Worm (Caenorhabditis elegans): ENCODE results near the gene gst-36.

gst-36 gene

DNA sequence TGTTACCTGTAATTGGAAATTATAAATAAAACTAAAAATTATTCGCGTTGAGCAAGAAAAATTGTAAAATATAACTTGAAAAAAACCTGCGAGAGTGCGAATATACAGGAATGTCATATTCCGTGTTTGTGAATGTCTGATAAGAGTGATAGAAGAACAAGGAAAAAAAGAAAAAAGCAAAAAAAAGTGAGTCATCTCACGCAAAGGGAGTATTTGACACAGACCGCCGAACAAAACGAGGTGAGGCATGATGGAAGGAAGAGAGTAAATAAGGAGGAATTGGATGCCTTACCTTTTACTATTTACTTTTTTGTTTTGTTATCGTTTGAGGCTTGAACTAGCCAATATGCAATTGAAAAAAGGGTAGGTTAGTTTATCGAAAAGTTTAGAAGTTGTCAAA lies 29.6 kb upstream of the gst-36 start, which contains the start of gene F21G4.1 (continued):
- TF ChIP-seq ctbp-1 (GFP tag; IDR thresholded peaks at IDR 0.05), result no peak

DNA sequence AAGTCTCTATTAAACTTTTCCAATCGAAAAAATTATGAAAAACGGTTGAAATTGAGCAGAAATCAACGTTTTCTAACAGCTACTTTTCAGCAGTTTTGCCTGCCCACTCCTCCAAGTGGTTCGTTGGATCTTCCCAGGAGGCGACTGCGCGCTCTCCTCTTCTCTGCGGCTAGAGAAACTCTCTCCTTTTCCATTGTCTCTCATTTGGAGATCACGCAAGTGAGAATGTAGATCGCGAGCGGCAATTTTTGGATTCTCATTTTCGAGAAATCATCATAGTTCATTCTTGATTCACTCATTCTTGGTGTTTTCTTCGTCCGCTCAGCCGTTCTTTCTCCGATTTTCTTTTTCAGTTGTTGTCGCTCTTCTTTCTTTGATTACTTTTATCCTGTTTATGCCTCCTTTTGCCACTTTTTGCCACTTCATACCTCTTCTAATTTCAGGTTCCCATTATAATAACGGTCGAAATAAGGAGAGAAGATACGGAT lies 21.1 kb upstream of the gst-36 start, which contains the start of gene mrp-4:
Gene mrp-4, plus strand, starts transcription at position 438 of the 488 bp plus-strand sequence.
- TF ChIP-seq unc-62 (GFP tag; optimal IDR thresholded peaks at IDR 0.05 in 1 of 2), result peak in 1 of 2 experiments; percentile 33
- no peak for TF ChIP-seq unc-62 (tag; optimal IDR thresholded peaks at IDR 0.05)
- TF ChIP-seq set-16 (GFP tag; IDR thresholded peaks at IDR 0.05), result no peak

DNA sequence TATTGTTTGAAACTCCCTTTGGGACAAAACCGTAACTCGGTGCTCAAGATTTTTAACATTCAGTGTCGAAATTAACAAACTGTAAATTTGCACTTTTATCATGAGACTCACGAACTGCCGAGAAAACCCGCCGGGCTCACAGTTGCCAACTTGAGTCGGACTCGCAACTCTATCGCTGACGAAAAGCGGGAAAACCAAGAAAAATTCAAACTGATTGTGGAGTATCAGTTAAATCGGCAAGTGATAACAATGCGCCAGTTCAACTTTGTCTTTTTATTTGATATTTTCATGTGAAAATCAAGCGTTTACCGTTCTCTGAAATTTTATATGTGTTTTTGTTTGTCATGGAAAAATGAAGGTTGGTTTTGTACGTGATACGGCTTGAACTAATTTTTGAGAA lies 19.8 kb upstream of the gst-36 start:
- TF ChIP-seq daf-16 (GFP tag; optimal IDR thresholded peaks at IDR 0.05), result no peak
- peak; percentile 76 for TF ChIP-seq daf-16 (tag; optimal IDR thresholded peaks at IDR 0.05)
- peak; percentile 59 for TF ChIP-seq pqm-1 (tag; optimal IDR thresholded peaks at IDR 0.05)
- no peak for TF ChIP-seq ama-1 (optimal IDR thresholded peaks at IDR 0.05)
- peak; percentile 46 for TF ChIP-seq hlh-11 (tag; optimal IDR thresholded peaks at IDR 0.05)
- peak; percentile 56 for TF ChIP-seq dmd-6 (GFP tag; IDR thresholded peaks at IDR 0.05)

DNA sequence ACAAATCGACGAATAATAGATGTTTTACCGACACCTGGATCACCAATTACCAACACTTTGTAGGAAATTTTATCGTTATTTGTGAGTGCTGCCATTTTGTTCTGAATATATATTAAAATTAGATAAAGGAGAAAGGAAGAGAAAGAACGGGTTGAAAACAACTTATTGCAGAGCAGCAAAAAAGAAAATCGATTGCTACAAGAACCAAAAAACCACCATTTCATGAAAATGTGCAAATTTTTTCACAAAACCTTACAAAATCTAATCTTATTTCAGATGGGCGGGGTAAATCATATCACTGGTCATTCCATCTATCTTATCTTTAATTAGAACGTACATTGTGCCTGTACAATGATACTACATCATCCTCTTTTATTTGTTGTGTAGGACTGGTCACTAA lies 19.4 kb upstream of the gst-36 start, which contains the start of gene glo-1:
Gene glo-1, minus strand, starts transcription at position 101 of the 400 bp plus-strand sequence.
- no peak for TF ChIP-seq ZK337.2 (GFP tag; IDR thresholded peaks at IDR 0.05)
- no peak for TF ChIP-seq mes-2 (tag; optimal IDR thresholded peaks at IDR 0.05; ENCODE audit: poor library complexity, severe bottlenecking)
- no peak for TF ChIP-seq madf-5 (GFP tag; IDR thresholded peaks at IDR 0.05)
- TF ChIP-seq daf-8 (GFP tag; IDR thresholded peaks at IDR 0.05), result no peak
- no peak for TF ChIP-seq F49E8.2 (tag; optimal IDR thresholded peaks at IDR 0.05; ENCODE audit: borderline replicate concordance)
- TF ChIP-seq F44E2.7 (GFP tag; IDR thresholded peaks at IDR 0.05), result no peak
- no peak for TF ChIP-seq egl-27 (tag; optimal IDR thresholded peaks at IDR 0.05)
- no peak for TF ChIP-seq ceh-32 (tag; optimal IDR thresholded peaks at IDR 0.05; ENCODE audit: poor library complexity)
- TF ChIP-seq zip-11 (GFP tag; IDR thresholded peaks at IDR 0.05), result no peak
- TF ChIP-seq hmg-1.1 (GFP tag; IDR thresholded peaks at IDR 0.05), result no peak
- no peak for TF ChIP-seq ceh-44 (GFP tag; IDR thresholded peaks at IDR 0.05)

DNA sequence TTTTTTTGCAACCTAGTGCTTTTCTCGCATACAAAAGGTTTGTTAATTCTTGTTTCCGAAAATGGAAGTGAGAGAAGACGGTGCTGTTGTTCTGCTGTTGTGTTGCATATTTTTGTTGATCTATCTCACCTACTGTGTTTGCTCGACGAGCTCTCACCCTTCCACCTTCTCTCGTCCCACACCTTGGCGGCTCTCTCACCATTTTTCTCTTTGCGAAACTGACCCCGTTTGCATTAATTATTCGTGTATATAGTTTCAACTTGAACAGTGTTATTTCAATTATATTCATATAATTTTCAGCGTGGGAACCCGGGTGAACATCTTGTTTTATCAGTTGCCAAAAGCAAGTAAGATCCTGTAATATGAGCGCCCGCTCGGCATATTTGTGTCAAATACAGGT lies 14.4 kb upstream of the gst-36 start, which contains the start of gene R07B1.9:
Gene R07B1.9, plus strand, starts transcription at position 301 of the 400 bp plus-strand sequence.
- TF ChIP-seq ceh-32 (tag; optimal IDR thresholded peaks at IDR 0.05; ENCODE audit: poor library complexity) (no peak), aha-1 (tag) (peak; percentile 31)

DNA sequence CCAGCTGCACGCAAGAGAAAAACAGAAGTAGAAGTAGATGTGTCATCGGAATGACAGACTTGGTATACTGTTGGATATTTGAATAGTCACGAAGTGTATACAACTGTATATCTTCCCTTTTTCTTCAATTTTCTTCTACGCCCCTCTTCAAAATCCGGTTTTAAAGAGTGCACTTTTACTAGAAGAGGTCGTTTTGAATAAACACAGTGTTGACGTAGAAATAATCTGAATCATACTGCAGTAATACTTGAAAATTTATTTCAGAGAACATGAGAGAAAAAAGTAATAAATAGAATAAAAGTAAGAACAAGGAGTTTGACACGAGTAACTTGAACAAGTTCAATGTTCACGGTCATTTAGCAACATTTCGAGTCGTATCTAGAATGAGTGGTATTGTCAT lies 9.8 kb upstream of the gst-36 start, which contains the start of gene R07B1.8:
Gene R07B1.8, minus strand, starts transcription at position 101 of the 400 bp plus-strand sequence.
- TF ChIP-seq snpc-4 (tag; optimal IDR thresholded peaks at IDR 0.05) (no peak), spr-3 (GFP tag; optimal IDR thresholded peaks at IDR 0.05) (no peak), ceh-82 (tag; optimal IDR thresholded peaks at IDR 0.05) (no peak), set-16 (GFP tag; IDR thresholded peaks at IDR 0.05) (no peak), ctbp-1 (GFP tag; IDR thresholded peaks at IDR 0.05) (no peak), lim-7 (GFP tag; IDR thresholded peaks at IDR 0.05) (no peak), unc-130 (GFP tag; optimal IDR thresholded peaks at IDR 0.05) (no peak), egl-43 (GFP tag; IDR thresholded peaks at IDR 0.05) (no peak), fos-1 (tag; optimal IDR thresholded peaks at IDR 0.05) (no peak), ces-1 (GFP tag; optimal IDR thresholded peaks at IDR 0.05) (no peak), mxl-3 (GFP tag; optimal IDR thresholded peaks at IDR 0.05) (no peak), F37D6.2 (tag; optimal IDR thresholded peaks at IDR 0.05) (no peak)

Measured in whole organism, L4 larva.